Worm (Caenorhabditis elegans): Measurements from ENCODE around the gene fbxa-61.

The fbxa-61 gene

ce11 chrIII:1289139-1289538 lies 50.3 kb downstream of the fbxa-61 start:
- TF ChIP-seq sea-1 (GFP tag; conservative IDR thresholded peaks at IDR 0.05) (no peak), hnd-1 (tag; optimal IDR thresholded peaks at IDR 0.05) (no peak), F13C5.2 (tag; optimal IDR thresholded peaks at IDR 0.05) (no peak), ama-1 (optimal IDR thresholded peaks at IDR 0.05) (no peak), ets-7 (tag; optimal IDR thresholded peaks at IDR 0.05) (no peak), tbx-11 (GFP tag; IDR thresholded peaks at IDR 0.05) (no peak), tbx-37 (GFP tag; conservative IDR thresholded peaks at IDR 0.05) (no peak), hmg-4 (GFP tag; optimal IDR thresholded peaks at IDR 0.05) (no peak), ceh-36 (tag; optimal IDR thresholded peaks at IDR 0.05) (no peak), scrt-1 (GFP tag; IDR thresholded peaks at IDR 0.05) (no peak), ceh-13 (GFP tag; optimal IDR thresholded peaks at IDR 0.05) (no peak), hmbx-1 (tag; optimal IDR thresholded peaks at IDR 0.05) (no peak), flt-1 (GFP tag; IDR thresholded peaks at IDR 0.05) (no peak), aly-1 (tag; optimal IDR thresholded peaks at IDR 0.05) (no peak), tra-4 (tag; optimal IDR thresholded peaks at IDR 0.05) (no peak)

All from whole organism, early embryonic.